Worm (Caenorhabditis elegans) whole organism, L4 larva: ENCODE measurements around the gene T12G3.4.
A peak's percentile ranks its signal among the peaks of the same experiment; 100 is the strongest.

Experiments used
- D1046.2 ChIP-seq: fragments of 200-800 bp; sonication (Bioruptor generic); IDR thresholded peaks from 2 replicates; pipeline ENCODE4 v1.3.6; 2022; ENCODE audit warnings: missing genetic modification characterization, missing compliant biosample characterization
- F37D6.2 ChIP-seq: sonication (generic microtip); optimal IDR thresholded peaks from 2 replicates; lab custom pipeline; 2016; ENCODE audit warnings: mild to moderate bottlenecking, missing genetic modification characterization, missing compliant biosample characterization
- R02D3.7 ChIP-seq: fragments of 150-350 bp; sonication (generic microtip); optimal IDR thresholded peaks from 3 replicates; lab custom pipeline; 2014; ENCODE audit warnings: missing biosample characterization, missing genetic modification characterization
- Y105C5A.15 ChIP-seq: fragments of 200-800 bp; sonication (Bioruptor generic); IDR thresholded peaks from 2 replicates; pipeline ENCODE4 v1.3.6; 2022; ENCODE audit warnings: missing genetic modification characterization, missing compliant biosample characterization
- Y48G9A.11 ChIP-seq: fragments of 200-800 bp; sonication (Bioruptor generic); IDR thresholded peaks from 2 replicates; pipeline ENCODE4 v1.3.6; 2022; ENCODE audit warnings: missing genetic modification reagents, missing genetic modification characterization, missing compliant biosample characterization
- Y75B8A.6 ChIP-seq: fragments of 200-800 bp; sonication (Bioruptor generic); IDR thresholded peaks from 2 replicates; pipeline ENCODE4 v1.3.6; 2022; ENCODE audit warnings: missing genetic modification reagents, missing genetic modification characterization, missing compliant biosample characterization
- ZK337.2 ChIP-seq: fragments of 200-800 bp; sonication (Bioruptor generic); IDR thresholded peaks from 2 replicates; pipeline ENCODE4 v1.3.6; 2022; ENCODE audit warnings: missing genetic modification reagents, missing genetic modification characterization, missing compliant biosample characterization
- aha-1 ChIP-seq: fragments of 150-350 bp; peaks from one replicate; lab custom pipeline; 2014; ENCODE audit warnings: missing biosample characterization, missing genetic modification characterization
- aly-2 ChIP-seq: sonication (generic microtip); optimal IDR thresholded peaks from 2 replicates; lab custom pipeline; 2018; ENCODE audit warnings: missing biosample characterization, missing genetic modification characterization
- attf-4 ChIP-seq: sonication (generic microtip); optimal IDR thresholded peaks from 3 replicates; lab custom pipeline; 2017; ENCODE audit warnings: missing biosample characterization, missing genetic modification characterization
- ceh-20 ChIP-seq: fragments of 200-800 bp; sonication (Bioruptor generic); IDR thresholded peaks from 2 replicates; pipeline ENCODE4 v1.3.6; 2022; ENCODE audit warnings: missing genetic modification reagents, missing genetic modification characterization, missing compliant biosample characterization
- ceh-62 ChIP-seq: sonication (generic microtip); optimal IDR thresholded peaks from 2 replicates; lab custom pipeline; 2017; ENCODE audit warnings: missing biosample characterization, missing genetic modification characterization
- daf-12 ChIP-seq: fragments of 150-350 bp; optimal IDR thresholded peaks from 2 replicates; lab custom pipeline; 2014; ENCODE audit warnings: missing biosample characterization, missing genetic modification reagents, missing genetic modification characterization
- daf-16 ChIP-seq, 3 experiments: sonication (generic microtip); optimal IDR thresholded peaks; 2 replicates each; lab custom pipeline; 2016 to 2017; ENCODE audit warnings: missing genetic modification characterization in 3 of 3, missing genetic modification reagents in 3 of 3, mild to moderate bottlenecking in 2 of 3, missing compliant biosample characterization in 2 of 3, missing biosample characterization in 1 of 3, moderate library complexity in 1 of 3
- daf-19 ChIP-seq: fragments of 200-800 bp; sonication (Bioruptor generic); conservative IDR thresholded peaks from 2 replicates; pipeline ENCODE4 v1.3.6; 2022; ENCODE audit warnings: missing genetic modification characterization, missing compliant biosample characterization
- daf-8 ChIP-seq: fragments of 200-800 bp; sonication (Bioruptor generic); IDR thresholded peaks from 2 replicates; pipeline ENCODE4 v1.3.6; 2022; ENCODE audit warnings: missing genetic modification characterization, missing compliant biosample characterization
- dmd-6 ChIP-seq: fragments of 200-800 bp; sonication (Bioruptor generic); IDR thresholded peaks from 2 replicates; pipeline ENCODE4 v1.3.6; 2022; ENCODE audit warnings: missing genetic modification reagents, missing genetic modification characterization, missing compliant biosample characterization
- dpl-1 ChIP-seq: fragments of 150-350 bp; optimal IDR thresholded peaks from 2 replicates; lab custom pipeline; 2014; ENCODE audit warnings: missing biosample characterization, missing genetic modification reagents, missing genetic modification characterization
- dve-1 ChIP-seq: sonication (generic microtip); optimal IDR thresholded peaks from 2 replicates; lab custom pipeline; 2017; ENCODE audit warnings: antibody characterized with exemption, mild to moderate bottlenecking, missing genetic modification characterization, missing compliant biosample characterization; ENCODE audit not compliant: insufficient read depth
- egl-43 ChIP-seq: fragments of 200-800 bp; sonication (Bioruptor generic); IDR thresholded peaks from 2 replicates; pipeline ENCODE4 v1.3.6; 2022; ENCODE audit warnings: missing genetic modification reagents, missing genetic modification characterization, missing compliant biosample characterization
- fos-1 ChIP-seq: fragments of 150-350 bp; optimal IDR thresholded peaks from 2 replicates; lab custom pipeline; 2014; ENCODE audit warnings: missing biosample characterization, missing genetic modification characterization
- hif-1 ChIP-seq, 2 experiments: sonication (generic microtip); optimal IDR thresholded peaks; 2 replicates each; lab custom pipeline; 2016 to 2017; ENCODE audit warnings: missing compliant biosample characterization in 2 of 2, missing genetic modification characterization in 2 of 2, missing genetic modification reagents in 2 of 2, missing genotype in 2 of 2, mild to moderate bottlenecking in 1 of 2
- hlh-11 ChIP-seq: fragments of 200-800 bp; sonication (Bioruptor generic); optimal IDR thresholded peaks from 2 replicates; lab custom pipeline; 2018; ENCODE audit warnings: mild to moderate bottlenecking, missing genetic modification characterization, missing compliant biosample characterization
- jun-1 ChIP-seq: fragments of 150-350 bp; optimal IDR thresholded peaks from 2 replicates; lab custom pipeline; 2014; ENCODE audit warnings: missing biosample characterization, missing genetic modification reagents, missing genetic modification characterization
- lin-13 ChIP-seq: fragments of 150-350 bp; optimal IDR thresholded peaks from 2 replicates; lab custom pipeline; 2014; ENCODE audit warnings: missing biosample characterization, missing genetic modification reagents, missing genetic modification characterization
- lin-15B ChIP-seq: fragments of 150-350 bp; sonication (generic microtip); optimal IDR thresholded peaks from 3 replicates; lab custom pipeline; 2014; ENCODE audit warnings: missing biosample characterization, missing genetic modification characterization
- lin-39 ChIP-seq: fragments of 150-350 bp; optimal IDR thresholded peaks from 2 replicates; lab custom pipeline; 2014; ENCODE audit warnings: missing biosample characterization, missing genetic modification reagents, missing genetic modification characterization
- lir-3 ChIP-seq: sonication (generic microtip); optimal IDR thresholded peaks from 2 replicates; lab custom pipeline; 2016; ENCODE audit warnings: mild to moderate bottlenecking, missing genetic modification characterization, missing compliant biosample characterization
- lsy-2 ChIP-seq, 2 experiments: fragments of 150-350 bp in 1 of 2; sonication (generic microtip) in 1 of 2; optimal IDR thresholded peaks; 2 replicates each; lab custom pipeline; 2014 to 2017; ENCODE audit warnings: missing biosample characterization in 2 of 2, missing genetic modification characterization in 2 of 2
- madf-9 ChIP-seq: fragments of 200-800 bp; sonication (Bioruptor generic); conservative IDR thresholded peaks from 2 replicates; pipeline ENCODE4 v1.3.6; 2022; ENCODE audit warnings: missing genetic modification reagents, missing genetic modification characterization, missing compliant biosample characterization
- mdt-29 ChIP-seq: fragments of 200-800 bp; sonication (Bioruptor generic); IDR thresholded peaks from 2 replicates; pipeline ENCODE4 v1.3.6; 2022; ENCODE audit warnings: missing genetic modification reagents, missing genetic modification characterization, missing compliant biosample characterization
- nhr-11 ChIP-seq: fragments of 150-350 bp; optimal IDR thresholded peaks from 2 replicates; lab custom pipeline; 2014; ENCODE audit warnings: missing biosample characterization, missing genetic modification characterization
- nhr-111 ChIP-seq: fragments of 200-800 bp; sonication (Bioruptor generic); optimal IDR thresholded peaks from 2 replicates; lab custom pipeline; 2018; ENCODE audit warnings: mild to moderate bottlenecking, missing genetic modification characterization, missing compliant biosample characterization
- nhr-237 ChIP-seq: sonication (generic microtip); optimal IDR thresholded peaks from 2 replicates; lab custom pipeline; 2017; ENCODE audit warnings: missing biosample characterization, missing genetic modification characterization
- nhr-42 ChIP-seq: fragments of 200-800 bp; sonication (Bioruptor generic); IDR thresholded peaks from 2 replicates; pipeline ENCODE4 v1.3.6; 2022; ENCODE audit warnings: missing genetic modification characterization, missing compliant biosample characterization
- nhr-48 ChIP-seq: sonication (generic microtip); optimal IDR thresholded peaks from 2 replicates; lab custom pipeline; 2016; ENCODE audit warnings: mild to moderate bottlenecking, missing genetic modification characterization, missing compliant biosample characterization
- nhr-77 ChIP-seq: fragments of 150-350 bp; optimal IDR thresholded peaks from 2 replicates; lab custom pipeline; 2014; ENCODE audit warnings: missing biosample characterization, missing genetic modification characterization
- pha-4 ChIP-seq, 2 experiments: fragments of 150-350 bp in 1 of 2; fragments of 200-800 bp in 1 of 2; sonication (Bioruptor generic) in 1 of 2; IDR thresholded peaks in 1 of 2; optimal IDR thresholded peaks in 1 of 2; 2 replicates each; pipeline versions ENCODE4 v1.3.6 to Lab custom; 2014 to 2022; ENCODE audit warnings: missing genetic modification characterization in 2 of 2, missing genetic modification reagents in 2 of 2, missing biosample characterization in 1 of 2, missing compliant biosample characterization in 1 of 2
- rbr-2 ChIP-seq: sonication (generic microtip); optimal IDR thresholded peaks from 2 replicates; lab custom pipeline; 2016; ENCODE audit warnings: missing genotype, missing genetic modification characterization, missing compliant biosample characterization
- saeg-2 ChIP-seq: fragments of 200-800 bp; sonication (Bioruptor generic); IDR thresholded peaks from 2 replicates; pipeline ENCODE4 v1.3.6; 2022; ENCODE audit warnings: missing genetic modification reagents, missing genetic modification characterization, missing compliant biosample characterization
- sdz-12 ChIP-seq: fragments of 200-800 bp; sonication (Bioruptor generic); optimal IDR thresholded peaks from 2 replicates; lab custom pipeline; 2018; ENCODE audit warnings: mild to moderate bottlenecking, missing genetic modification characterization, missing compliant biosample characterization
- snpc-1.2 ChIP-seq: fragments of 200-800 bp; sonication (Bioruptor generic); IDR thresholded peaks from 2 replicates; pipeline ENCODE4 v1.3.6; 2022; ENCODE audit warnings: missing genetic modification reagents, missing genetic modification characterization, missing compliant biosample characterization
- snpc-4 ChIP-seq: fragments of 150-350 bp; optimal IDR thresholded peaks from 2 replicates; lab custom pipeline; 2014; ENCODE audit warnings: missing biosample characterization, missing genetic modification characterization
- spr-3 ChIP-seq: fragments of 200-800 bp; sonication (Bioruptor generic); optimal IDR thresholded peaks from 2 replicates; lab custom pipeline; 2018; ENCODE audit warnings: mild to moderate bottlenecking, missing genetic modification characterization, missing compliant biosample characterization
- tra-1 ChIP-seq: fragments of 200-800 bp; sonication (Bioruptor generic); IDR thresholded peaks from 2 replicates; pipeline ENCODE4 v1.3.6; 2022; ENCODE audit warnings: missing genetic modification reagents, missing genetic modification characterization, missing compliant biosample characterization
- unc-62 ChIP-seq, 3 experiments: fragments of 150-350 bp in 1 of 3; sonication (generic microtip); optimal IDR thresholded peaks in 2 of 3; peaks in 1 of 3; 1 replicate in 1 of 3; 2 replicates in 2 of 3; lab custom pipeline; 2014 to 2017; ENCODE audit warnings: missing biosample characterization in 3 of 3, missing genetic modification characterization in 3 of 3, missing genetic modification reagents in 3 of 3, missing genotype in 1 of 3
- vab-7 ChIP-seq: fragments of 200-800 bp; sonication (Bioruptor generic); IDR thresholded peaks from 2 replicates; pipeline ENCODE4 v1.3.6; 2022; ENCODE audit warnings: missing genetic modification reagents, missing genetic modification characterization, missing compliant biosample characterization
- zip-2 ChIP-seq: fragments of 150-350 bp; optimal IDR thresholded peaks from 2 replicates; lab custom pipeline; 2014; ENCODE audit warnings: missing biosample characterization, missing genetic modification characterization
- ztf-7 ChIP-seq: fragments of 150-350 bp; optimal IDR thresholded peaks from 2 replicates; lab custom pipeline; 2014; ENCODE audit warnings: missing biosample characterization, missing genetic modification characterization

Gene T12G3.4

ce11 chrIV:12086498-12086897 lies 38.4 kb downstream of the T12G3.4 start (continued):
- no peak for TF ChIP-seq fos-1
- TF ChIP-seq nhr-42 (GFP tag; lab: Robert Waterston, UW) = peak; percentile 76; the same call in 1 of the 2 replicates
- peak; percentile 71 for TF ChIP-seq lir-3 (tag; lab: Kevin White, UChicago)
- 0 out of 2 replicates have a peak, but pooled peaks have one; percentile 27 for TF ChIP-seq Y75B8A.6 (GFP tag; lab: Robert Waterston, UW)
- TF ChIP-seq mdt-29 (GFP tag; lab: Robert Waterston, UW) = peak; percentile 18; the same call in 1 of the 2 replicates
- TF ChIP-seq ceh-62 = no peak
- TF ChIP-seq daf-8 (GFP tag; lab: Robert Waterston, UW) = peak; percentile 47; the same call in 1 of the 2 replicates
- peak; percentile 81 for TF ChIP-seq rbr-2
- peak; percentile 51; the same call in 1 of the 2 replicates for TF ChIP-seq saeg-2 (GFP tag; lab: Robert Waterston, UW)
- peak; percentile 92 for TF ChIP-seq snpc-1.2 (GFP tag; lab: Robert Waterston, UW)
- TF ChIP-seq R02D3.7 (tag; lab: Kevin White, UChicago) = no peak
- peak; percentile 92 for TF ChIP-seq D1046.2 (GFP tag; lab: Robert Waterston, UW)
- peak; percentile 75 for TF ChIP-seq sdz-12 (GFP tag; lab: Kevin White, UChicago)
- peak; percentile 98 for TF ChIP-seq egl-43 (GFP tag; lab: Robert Waterston, UW)
- peak; percentile 94 for TF ChIP-seq Y105C5A.15
- peak; percentile 61 for TF ChIP-seq F37D6.2 (tag; lab: Kevin White, UChicago)
- peak; percentile 70 for TF ChIP-seq hlh-11 (tag; lab: Kevin White, UChicago)
- TF ChIP-seq daf-12 = no peak
- no peak for TF ChIP-seq nhr-11 (tag; lab: Kevin White, UChicago)
- peak; percentile 86 for TF ChIP-seq ceh-20 (GFP tag; lab: Robert Waterston, UW)
- TF ChIP-seq nhr-77 (tag; lab: Kevin White, UChicago) = peak; percentile 43
- TF ChIP-seq daf-16 (GFP tag; optimal IDR thresholded peaks at IDR 0.05; lab: Kevin White, UChicago) = peak; percentile 66 to 85
- peak; percentile 64 for TF ChIP-seq daf-16 (tag; optimal IDR thresholded peaks at IDR 0.05; lab: Kevin White, UChicago)
- peak; percentile 82 for TF ChIP-seq tra-1 (GFP tag; lab: Robert Waterston, UW)
- no peak for TF ChIP-seq attf-4 (tag; lab: Kevin White, UChicago)
- TF ChIP-seq zip-2 (tag; lab: Kevin White, UChicago) = peak; percentile 70
- TF ChIP-seq lsy-2 (tag; optimal IDR thresholded peaks at IDR 0.05; lab: Kevin White, UChicago) = peak in 1 of 2 experiments; percentile 61
- TF ChIP-seq ztf-7 (tag; lab: Kevin White, UChicago) = peak; percentile 88
- peak; percentile 55; the same call in 1 of the 2 replicates for TF ChIP-seq daf-19 (GFP tag; lab: Robert Waterston, UW)
- peak; percentile 14 for TF ChIP-seq aly-2 (tag; lab: Kevin White, UChicago)
- TF ChIP-seq spr-3 (GFP tag; lab: Kevin White, UChicago) = peak; percentile 79
- TF ChIP-seq hif-1 (tag; optimal IDR thresholded peaks at IDR 0.05; lab: Kevin White, UChicago) = peak in 1 of 2 experiments; percentile 47
- TF ChIP-seq nhr-48 (tag; lab: Kevin White, UChicago) = peak; percentile 69
- TF ChIP-seq jun-1 = peak; percentile 11
- TF ChIP-seq nhr-111 (GFP tag; lab: Kevin White, UChicago) = peak; percentile 81

ce11 chrIV:12088898-12089297 lies 40.8 kb downstream of the T12G3.4 start:
- TF ChIP-seq Y105C5A.15 (no peak), ZK337.2 (no peak), hlh-11 (tag; lab: Kevin White, UChicago) (peak; percentile 26), lin-39 (tag; lab: Kevin White, UChicago) (no peak), tra-1 (GFP tag; lab: Robert Waterston, UW) (no peak), Y48G9A.11 (0 out of 2 replicates have a peak, but pooled peaks have one; percentile 21), daf-8 (GFP tag; lab: Robert Waterston, UW) (no peak), lin-13 (no peak), dpl-1 (peak; percentile 41), snpc-4 (no peak), lin-15B (tag; lab: Kevin White, UChicago) (no peak), dve-1 (tag; lab: Kevin White, UChicago) (peak; percentile 20), unc-62 (GFP tag; optimal IDR thresholded peaks at IDR 0.05 in 1 of 2; lab: Kevin White, UChicago) (peak in 1 of 2 experiments; percentile 37), unc-62 (tag; optimal IDR thresholded peaks at IDR 0.05; lab: Kevin White, UChicago) (no peak), nhr-237 (tag; lab: Kevin White, UChicago) (no peak), madf-9 (GFP tag; lab: Robert Waterston, UW) (no peak), vab-7 (GFP tag; lab: Robert Waterston, UW) (no peak), pha-4 (GFP tag; IDR thresholded peaks at IDR 0.05; lab: Robert Waterston, UW) (no peak), pha-4 (tag; optimal IDR thresholded peaks at IDR 0.05; lab: Kevin White, UChicago) (no peak), aha-1 (tag; lab: Kevin White, UChicago) (peak; percentile 44), dmd-6 (0 out of 2 replicates have a peak, but pooled peaks have one; percentile 9), lir-3 (tag; lab: Kevin White, UChicago) (no peak)
